Fruit fly (Drosophila melanogaster) whole organism, embryonic: Measurements from ENCODE around the gene Bub1.

Source experiments
- Atf6 ChIP-seq: fragments of 200-800 bp; sonication (Bioruptor generic); IDR thresholded peaks from 2 replicates; pipeline ENCODE4 v1.3.6; 2022; ENCODE audit warnings: missing biosample characterization, missing genetic modification characterization
- BtbVII ChIP-seq: fragments of 200-800 bp; sonication (Bioruptor generic); optimal IDR thresholded peaks from 3 replicates; lab custom pipeline; 2017; ENCODE audit warnings: missing biosample characterization, mild to moderate bottlenecking, missing genetic modification characterization
- Bteb2 ChIP-seq: fragments of 200-800 bp; sonication (Bioruptor generic); optimal IDR thresholded peaks from 2 replicates; lab custom pipeline; 2016; ENCODE audit warnings: missing biosample characterization, missing genetic modification characterization
- CG10979 ChIP-seq: fragments of 200-800 bp; sonication (Bioruptor generic); optimal IDR thresholded peaks from 2 replicates; lab custom pipeline; 2018; ENCODE audit warnings: missing biosample characterization, mild to moderate bottlenecking, missing genetic modification characterization, moderate library complexity
- CG11247 ChIP-seq: fragments of 200-800 bp; sonication (Bioruptor generic); IDR thresholded peaks from 2 replicates; pipeline ENCODE4 v1.3.6; 2022; ENCODE audit warnings: missing biosample characterization, missing genetic modification characterization
- CG12071 ChIP-seq: fragments of 200-800 bp; sonication (Bioruptor generic); optimal IDR thresholded peaks from 3 replicates; lab custom pipeline; 2018; ENCODE audit warnings: missing biosample characterization, mild to moderate bottlenecking, missing genetic modification characterization
- CG13775 ChIP-seq: fragments of 200-800 bp; sonication (Bioruptor generic); optimal IDR thresholded peaks from 3 replicates; lab custom pipeline; 2017; ENCODE audit warnings: missing biosample characterization, mild to moderate bottlenecking, missing genetic modification characterization
- CG15011 ChIP-seq: fragments of 200-800 bp; sonication (Bioruptor generic); optimal IDR thresholded peaks from 3 replicates; lab custom pipeline; 2018; ENCODE audit warnings: missing biosample characterization, mild to moderate bottlenecking, missing genetic modification characterization
- CG16813 ChIP-seq: fragments of 200-800 bp; sonication (Bioruptor generic); IDR thresholded peaks from 3 replicates; pipeline ENCODE4 v1.3.6; 2022; ENCODE audit warnings: missing biosample characterization, missing genetic modification characterization; ENCODE audit not compliant: partially characterized antibody
- CG17802 ChIP-seq: fragments of 200-800 bp; sonication (Bioruptor generic); optimal IDR thresholded peaks from 2 replicates; lab custom pipeline; 2018; ENCODE audit warnings: missing biosample characterization, mild to moderate bottlenecking, missing genetic modification characterization, moderate library complexity
- CG17829 ChIP-seq: fragments of 200-800 bp; optimal IDR thresholded peaks from 2 replicates; lab custom pipeline; 2019; ENCODE audit warnings: missing biosample characterization, mild to moderate bottlenecking, missing genetic modification characterization, moderate library complexity
- CG18011 ChIP-seq: fragments of 200-800 bp; sonication (Bioruptor generic); optimal IDR thresholded peaks from 2 replicates; lab custom pipeline; 2017; ENCODE audit warnings: missing biosample characterization, missing genetic modification characterization, mild to moderate bottlenecking, moderate library complexity, missing genotype
- CG1832 ChIP-seq: fragments of 200-800 bp; sonication (Bioruptor generic); optimal IDR thresholded peaks from 2 replicates; lab custom pipeline; 2017; ENCODE audit warnings: missing biosample characterization, mild to moderate bottlenecking, missing genetic modification characterization, inconsistent platforms
- CG30431 ChIP-seq: fragments of 200-800 bp; sonication (Bioruptor generic); optimal IDR thresholded peaks from 2 replicates; lab custom pipeline; 2017; ENCODE audit warnings: missing biosample characterization, missing genetic modification characterization
- CG3065 ChIP-seq: fragments of 200-800 bp; sonication (Bioruptor generic); optimal IDR thresholded peaks from 2 replicates; lab custom pipeline; 2016; ENCODE audit warnings: missing biosample characterization, missing genetic modification characterization
- CG8281 ChIP-seq: fragments of 200-800 bp; sonication (Bioruptor generic); optimal IDR thresholded peaks from 2 replicates; lab custom pipeline; 2018; ENCODE audit warnings: missing biosample characterization, mild to moderate bottlenecking, missing genetic modification characterization, moderate library complexity
- CG8388 ChIP-seq: fragments of 200-800 bp; sonication (Bioruptor generic); optimal IDR thresholded peaks from 2 replicates; lab custom pipeline; 2019; ENCODE audit warnings: missing biosample characterization, mild to moderate bottlenecking, missing genetic modification characterization, moderate library complexity
- CG9609 ChIP-seq: fragments of 200-800 bp; sonication (Bioruptor generic); optimal IDR thresholded peaks from 3 replicates; lab custom pipeline; 2016; ENCODE audit warnings: missing biosample characterization, missing genetic modification characterization
- Dad ChIP-seq: fragments of 200-800 bp; sonication (Bioruptor generic); optimal IDR thresholded peaks from 3 replicates; lab custom pipeline; 2016; ENCODE audit warnings: missing biosample characterization, missing genetic modification characterization
- Dip2 ChIP-seq: fragments of 200-800 bp; sonication (Bioruptor generic); IDR thresholded peaks from 2 replicates; pipeline ENCODE4 v1.3.6; 2022; ENCODE audit warnings: missing biosample characterization, missing genetic modification characterization
- Dip3 ChIP-seq: fragments of 200-800 bp; sonication (Bioruptor generic); optimal IDR thresholded peaks from 3 replicates; lab custom pipeline; 2016; ENCODE audit warnings: missing biosample characterization, missing genetic modification characterization
- Ets65A ChIP-seq: fragments of 200-800 bp; sonication (Bioruptor generic); peaks from one replicate; lab custom pipeline; 2016; ENCODE audit warnings: missing biosample characterization, missing genetic modification characterization
- Ets97D ChIP-seq: fragments of 200-800 bp; sonication (Bioruptor generic); optimal IDR thresholded peaks from 3 replicates; lab custom pipeline; 2016; ENCODE audit warnings: missing biosample characterization, missing genetic modification characterization
- HLH54F ChIP-seq: fragments of 200-800 bp; sonication (Bioruptor generic); optimal IDR thresholded peaks from 3 replicates; lab custom pipeline; 2016; ENCODE audit warnings: missing biosample characterization, missing genetic modification characterization
- HLHmδ ChIP-seq: fragments of 200-800 bp; sonication (Bioruptor generic); optimal IDR thresholded peaks from 2 replicates; lab custom pipeline; 2018; ENCODE audit warnings: missing biosample characterization, mild to moderate bottlenecking, missing genetic modification characterization, moderate library complexity
- Hey ChIP-seq: fragments of 200-800 bp; sonication (Bioruptor generic); optimal IDR thresholded peaks from 3 replicates; lab custom pipeline; 2018; ENCODE audit warnings: missing biosample characterization, mild to moderate bottlenecking, missing genetic modification characterization
- Lim3 ChIP-seq: fragments of 200-800 bp; sonication (Bioruptor generic); IDR thresholded peaks from 2 replicates; pipeline ENCODE4 v1.3.6; 2022; ENCODE audit warnings: missing biosample characterization, missing genetic modification characterization
- Oli ChIP-seq: fragments of 200-800 bp; sonication (Bioruptor generic); optimal IDR thresholded peaks from 2 replicates; lab custom pipeline; 2018; ENCODE audit warnings: missing biosample characterization, mild to moderate bottlenecking, missing genetic modification characterization, moderate library complexity
- Rx ChIP-seq: fragments of 200-800 bp; sonication (Bioruptor generic); IDR thresholded peaks from 2 replicates; pipeline ENCODE4 v1.3.6; 2022; ENCODE audit warnings: missing biosample characterization, missing genetic modification characterization
- Six4 ChIP-seq: fragments of 200-800 bp; sonication (Bioruptor generic); optimal IDR thresholded peaks from 2 replicates; lab custom pipeline; 2016; ENCODE audit warnings: missing biosample characterization, missing genetic modification characterization
- bcd ChIP-seq: fragments of 200-800 bp; sonication (Bioruptor generic); optimal IDR thresholded peaks from 2 replicates; lab custom pipeline; 2017; ENCODE audit warnings: missing biosample characterization, mild to moderate bottlenecking, missing genetic modification characterization
- btn ChIP-seq: fragments of 200-800 bp; sonication (Bioruptor generic); optimal IDR thresholded peaks from 2 replicates; lab custom pipeline; 2016; ENCODE audit warnings: missing biosample characterization, missing genetic modification characterization
- chinmo ChIP-seq: fragments of 200-800 bp; sonication (Bioruptor generic); IDR thresholded peaks from 4 replicates; pipeline ENCODE4 v1.3.6; 2022; ENCODE audit warnings: missing biosample characterization, missing genetic modification characterization; ENCODE audit not compliant: partially characterized antibody
- crp ChIP-seq, 2 experiments: fragments of 200-800 bp; sonication (Bioruptor generic); optimal IDR thresholded peaks; 2 replicates in 1 of 2; 3 replicates in 1 of 2; lab custom pipeline; 2017; ENCODE audit warnings: missing biosample characterization in 2 of 2, missing genetic modification characterization in 2 of 2, mild to moderate bottlenecking in 1 of 2, moderate library complexity in 1 of 2
- dati ChIP-seq: fragments of 200-800 bp; sonication (Bioruptor generic); IDR thresholded peaks from 2 replicates; pipeline ENCODE4 v1.3.6; 2022; ENCODE audit warnings: missing biosample characterization, missing genetic modification characterization
- dpn ChIP-seq, 2 experiments: fragments of 200-800 bp; sonication (Bioruptor generic); optimal IDR thresholded peaks; 3 replicates each; lab custom pipeline; 2016; ENCODE audit warnings: missing biosample characterization in 2 of 2, missing genetic modification characterization in 2 of 2
- eve ChIP-seq, 2 experiments: fragments of >200 bp; optimal IDR thresholded peaks; 2 replicates each; lab custom pipeline; 2017; ENCODE audit warnings: missing biosample characterization in 2 of 2, missing genetic modification characterization in 2 of 2
- fd64A ChIP-seq: fragments of 200-800 bp; sonication (Bioruptor generic); optimal IDR thresholded peaks from 3 replicates; lab custom pipeline; 2018; ENCODE audit warnings: missing biosample characterization, mild to moderate bottlenecking, missing genetic modification characterization
- h ChIP-seq: fragments of >200 bp; optimal IDR thresholded peaks from 2 replicates; lab custom pipeline; 2017
- kni ChIP-seq: fragments of 200-800 bp; sonication (Bioruptor generic); optimal IDR thresholded peaks from 3 replicates; lab custom pipeline; 2017; ENCODE audit warnings: mild to moderate bottlenecking, missing biosample characterization, missing genetic modification reagents, missing genetic modification characterization
- lilli ChIP-seq: fragments of 200-800 bp; sonication (Bioruptor generic); optimal IDR thresholded peaks from 3 replicates; lab custom pipeline; 2016; ENCODE audit warnings: missing biosample characterization, missing genetic modification characterization
- nerfin-1 ChIP-seq: fragments of 200-800 bp; sonication (Bioruptor generic); optimal IDR thresholded peaks from 3 replicates; lab custom pipeline; 2019; ENCODE audit warnings: missing biosample characterization, mild to moderate bottlenecking, missing genetic modification characterization, moderate library complexity
- nom ChIP-seq: fragments of 200-800 bp; sonication (Bioruptor generic); optimal IDR thresholded peaks from 2 replicates; lab custom pipeline; 2017; ENCODE audit warnings: missing biosample characterization, missing genetic modification characterization, mild to moderate bottlenecking, moderate library complexity, missing genetic modification reagents
- pan ChIP-seq, 4 experiments: fragments of >200 bp in 3 of 4; fragments of 200-800 bp in 1 of 4; sonication (Bioruptor generic) in 1 of 4; optimal IDR thresholded peaks in 3 of 4; IDR thresholded peaks in 1 of 4; 2 replicates each; pipeline versions ENCODE4 v1.3.6 to Lab custom; 2017 to 2022; ENCODE audit warnings: missing biosample characterization in 2 of 4, missing genetic modification characterization in 2 of 4, mixed read lengths in 1 of 4
- pita ChIP-seq: fragments of 200-800 bp; sonication (Bioruptor generic); optimal IDR thresholded peaks from 2 replicates; lab custom pipeline; 2017; ENCODE audit warnings: missing biosample characterization, mild to moderate bottlenecking, missing genetic modification characterization
- sna ChIP-seq: fragments of 200-800 bp; sonication (Bioruptor generic); IDR thresholded peaks from 2 replicates; pipeline ENCODE4 v1.3.6; 2022; ENCODE audit warnings: missing biosample characterization, missing genetic modification characterization; ENCODE audit not compliant: partially characterized antibody
- sqz ChIP-seq: fragments of 200-800 bp; sonication (Bioruptor generic); optimal IDR thresholded peaks from 3 replicates; lab custom pipeline; 2018; ENCODE audit warnings: missing biosample characterization, mild to moderate bottlenecking, missing genetic modification characterization
- tio ChIP-seq: fragments of 200-800 bp; sonication (Bioruptor generic); optimal IDR thresholded peaks from 2 replicates; lab custom pipeline; 2017; ENCODE audit warnings: missing biosample characterization, missing genetic modification characterization, inconsistent platforms
- tna ChIP-seq: fragments of 200-800 bp; sonication (Bioruptor generic); IDR thresholded peaks from 2 replicates; pipeline ENCODE4 v1.3.6; 2022; ENCODE audit warnings: missing biosample characterization, missing genetic modification characterization; ENCODE audit not compliant: partially characterized antibody
- z ChIP-seq: fragments of 200-800 bp; sonication (Bioruptor generic); IDR thresholded peaks from 3 replicates; pipeline ENCODE4 v1.3.6; 2022; ENCODE audit warnings: missing biosample characterization, missing genetic modification characterization

Bub1 gene

DNA sequence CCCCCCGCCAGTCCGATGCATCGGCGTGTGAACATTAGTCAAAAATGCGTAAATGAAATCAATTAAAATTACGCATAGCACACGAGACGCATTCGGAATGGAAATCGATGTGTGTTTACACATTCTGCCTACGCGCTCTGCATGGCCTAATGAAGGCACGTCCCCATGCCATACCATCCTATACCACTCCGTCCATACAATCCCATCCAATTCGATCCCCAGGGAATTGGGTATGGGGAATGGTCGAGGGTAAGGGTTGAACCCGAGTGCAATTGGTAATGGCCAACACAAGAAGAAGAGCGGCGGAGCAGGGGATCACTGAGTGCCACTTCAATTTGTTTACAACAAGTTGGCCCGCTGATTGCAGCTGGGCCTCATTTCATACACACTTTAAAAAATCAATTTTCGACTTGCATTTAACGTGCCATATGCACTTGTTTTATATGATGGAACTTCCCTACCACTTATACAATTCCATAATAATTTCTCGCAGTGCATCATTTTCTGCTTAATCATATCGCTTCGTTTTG lies 33.2 kb upstream of the Bub1 start (continued):
- TF ChIP-seq CG1832 (GFP tag; lab: Kevin White, UChicago) (no peak), CG17829 (tag; lab: Kevin White, UChicago) (peak; percentile 74), chinmo (GFP tag; lab: Robert Waterston, UW) (peak; percentile 51; the same call in 1 of the 4 replicates), CG9609 (no peak), Dip2 (GFP tag; lab: Robert Waterston, UW) (no peak), CG11247 (no peak), CG10979 (tag; lab: Kevin White, UChicago) (peak; percentile 74), CG8388 (GFP tag; lab: Kevin White, UChicago) (peak; percentile 34), eve (GFP tag; optimal IDR thresholded peaks at IDR 0.05; lab: Kevin White, UChicago) (no peak), pan (optimal IDR thresholded peaks at IDR 0.05; lab: Kevin White, UChicago) (no peak), pan (GFP tag; optimal IDR thresholded peaks at IDR 0.05 in 1 of 2, IDR thresholded peaks at IDR 0.05 in 1 of 2) (peak in 1 of 2 experiments; percentile 9), Atf6 (no peak), Dip3 (GFP tag; lab: Kevin White, UChicago) (no peak), Ets65A (GFP tag; lab: Kevin White, UChicago) (peak; percentile 94), dpn (GFP tag; optimal IDR thresholded peaks at IDR 0.05; lab: Kevin White, UChicago) (peak; percentile 32 to 45), dati (GFP tag; lab: Robert Waterston, UW) (no peak), Rx (GFP tag; lab: Robert Waterston, UW) (no peak), sqz (no peak), crp (GFP tag; optimal IDR thresholded peaks at IDR 0.05; lab: Kevin White, UChicago) (no peak), CG18011 (GFP tag; lab: Kevin White, UChicago) (no peak), HLHmδ (GFP tag; lab: Kevin White, UChicago) (no peak), h (lab: Kevin White, UChicago) (no peak), CG13775 (GFP tag; lab: Kevin White, UChicago) (no peak), kni (peak; percentile 92), Bteb2 (GFP tag; lab: Kevin White, UChicago) (no peak), bcd (no peak), Oli (tag; lab: Kevin White, UChicago) (peak; percentile 30), CG17802 (tag; lab: Kevin White, UChicago) (no peak), CG3065 (no peak), z (GFP tag; lab: Robert Waterston, UW) (no peak), CG30431 (peak; percentile 7), CG16813 (GFP tag; lab: Robert Waterston, UW) (no peak), HLH54F (GFP tag; lab: Kevin White, UChicago) (no peak), CG8281 (peak; percentile 1), btn (GFP tag; lab: Kevin White, UChicago) (no peak), Dad (GFP tag; lab: Kevin White, UChicago) (no peak), pita (GFP tag; lab: Kevin White, UChicago) (no peak), nerfin-1 (tag; lab: Kevin White, UChicago) (peak; percentile 35), Hey (tag; lab: Kevin White, UChicago) (no peak), Lim3 (no peak), nom (GFP tag; lab: Kevin White, UChicago) (no peak), CG12071 (GFP tag; lab: Kevin White, UChicago) (no peak), Six4 (GFP tag; lab: Kevin White, UChicago) (peak; percentile 26), tio (no peak), sna (GFP tag; lab: Robert Waterston, UW) (no peak), BtbVII (GFP tag; lab: Kevin White, UChicago) (no peak), fd64A (GFP tag; lab: Kevin White, UChicago) (no peak), tna (GFP tag; lab: Robert Waterston, UW) (no peak), Ets97D (GFP tag; lab: Kevin White, UChicago) (no peak), lilli (GFP tag; lab: Kevin White, UChicago) (no peak), CG15011 (GFP tag; lab: Kevin White, UChicago) (no peak)
